Worm (Caenorhabditis elegans) whole organism, L3 larva: ENCODE results near the gene F18A12.7.

ENCODE experiments used
- ZK546.5 ChIP-seq: sonication (generic microtip); optimal IDR thresholded peaks from 2 replicates; lab custom pipeline; 2017; ENCODE audit warnings: missing biosample characterization, missing genetic modification characterization
- aly-2 ChIP-seq: fragments of 150-350 bp; optimal IDR thresholded peaks from 2 replicates; lab custom pipeline; 2014; ENCODE audit warnings: missing biosample characterization, missing genetic modification characterization
- ama-1 ChIP-seq: fragments of 150-350 bp; optimal IDR thresholded peaks from 2 replicates; lab custom pipeline; 2018
- ceh-16 ChIP-seq: sonication (generic microtip); optimal IDR thresholded peaks from 2 replicates; lab custom pipeline; 2017; ENCODE audit warnings: missing biosample characterization, missing genetic modification characterization
- ceh-28 ChIP-seq: fragments of 150-350 bp; optimal IDR thresholded peaks from 2 replicates; lab custom pipeline; 2014; ENCODE audit warnings: missing biosample characterization, missing genetic modification reagents, missing genetic modification characterization
- ceh-82 ChIP-seq: fragments of 150-350 bp; optimal IDR thresholded peaks from 2 replicates; lab custom pipeline; 2014; ENCODE audit warnings: missing biosample characterization, missing genetic modification characterization
- ceh-9 ChIP-seq: sonication (generic microtip); optimal IDR thresholded peaks from 2 replicates; lab custom pipeline; 2018; ENCODE audit warnings: missing biosample characterization, missing genetic modification characterization
- daf-12 ChIP-seq: fragments of 150-350 bp; optimal IDR thresholded peaks from 2 replicates; lab custom pipeline; 2014; ENCODE audit warnings: missing biosample characterization, missing genetic modification reagents, missing genetic modification characterization
- egl-5 ChIP-seq: fragments of 150-350 bp; optimal IDR thresholded peaks from 2 replicates; lab custom pipeline; 2017; ENCODE audit warnings: missing biosample characterization, missing genetic modification reagents, missing genetic modification characterization, inconsistent platforms
- elt-1 ChIP-seq: fragments of 150-350 bp; optimal IDR thresholded peaks from 2 replicates; lab custom pipeline; 2014; ENCODE audit warnings: missing biosample characterization, missing genetic modification characterization
- elt-3 ChIP-seq, 3 experiments: fragments of 150-350 bp in 1 of 3; sonication (generic microtip) in 2 of 3; optimal IDR thresholded peaks; 2 replicates in 2 of 3; 4 replicates in 1 of 3; lab custom pipeline; 2014 to 2017; ENCODE audit warnings: missing biosample characterization in 3 of 3, missing genetic modification characterization in 3 of 3
- eor-1 ChIP-seq, 2 experiments: fragments of 150-350 bp; optimal IDR thresholded peaks; 2 replicates each; lab custom pipeline; 2014 to 2018; ENCODE audit warnings: missing biosample characterization in 2 of 2, missing genetic modification characterization in 2 of 2
- fkh-10 ChIP-seq: sonication (generic microtip); optimal IDR thresholded peaks from 2 replicates; lab custom pipeline; 2017; ENCODE audit warnings: missing biosample characterization, missing genetic modification reagents, missing genetic modification characterization
- fkh-2 ChIP-seq: fragments of 150-350 bp; optimal IDR thresholded peaks from 2 replicates; lab custom pipeline; 2014; ENCODE audit warnings: missing biosample characterization, missing genetic modification reagents, missing genetic modification characterization
- hmg-11 ChIP-seq: sonication (generic microtip); optimal IDR thresholded peaks from 2 replicates; lab custom pipeline; 2016; ENCODE audit warnings: missing genetic modification characterization, missing compliant biosample characterization
- jun-1 ChIP-seq: fragments of 150-350 bp; optimal IDR thresholded peaks from 2 replicates; lab custom pipeline; 2014; ENCODE audit warnings: missing biosample characterization, missing genetic modification reagents, missing genetic modification characterization
- lin-15B ChIP-seq: fragments of 150-350 bp; optimal IDR thresholded peaks from 2 replicates; lab custom pipeline; 2014; ENCODE audit warnings: missing biosample characterization, missing genetic modification characterization
- lsy-12 ChIP-seq: sonication (generic microtip); optimal IDR thresholded peaks from 2 replicates; lab custom pipeline; 2016; ENCODE audit warnings: mild to moderate bottlenecking, missing genetic modification characterization, missing compliant biosample characterization
- mdl-1 ChIP-seq: fragments of 150-350 bp; optimal IDR thresholded peaks from 2 replicates; lab custom pipeline; 2014; ENCODE audit warnings: missing biosample characterization, missing genetic modification characterization
- mml-1 ChIP-seq: fragments of 150-350 bp; sonication (generic microtip); optimal IDR thresholded peaks from 3 replicates; lab custom pipeline; 2014; ENCODE audit warnings: missing biosample characterization, missing genetic modification characterization
- nfya-1 ChIP-seq: sonication (generic microtip); optimal IDR thresholded peaks from 2 replicates; lab custom pipeline; 2017; ENCODE audit warnings: missing genetic modification characterization, mild to moderate bottlenecking, missing compliant biosample characterization, antibody characterized with exemption, moderate library complexity; ENCODE audit not compliant: insufficient read depth
- nhr-11 ChIP-seq: fragments of 150-350 bp; optimal IDR thresholded peaks from 2 replicates; lab custom pipeline; 2014; ENCODE audit warnings: missing biosample characterization, missing genetic modification characterization
- nhr-23 ChIP-seq: fragments of 150-350 bp; optimal IDR thresholded peaks from 2 replicates; lab custom pipeline; 2014; ENCODE audit warnings: missing biosample characterization, missing genetic modification reagents, missing genetic modification characterization
- nhr-237 ChIP-seq: fragments of 150-350 bp; optimal IDR thresholded peaks from 2 replicates; lab custom pipeline; 2014; ENCODE audit warnings: missing biosample characterization, missing genetic modification characterization
- nhr-25 ChIP-seq: sonication (generic microtip); optimal IDR thresholded peaks from 2 replicates; lab custom pipeline; 2017; ENCODE audit warnings: missing biosample characterization, missing genetic modification characterization
- nhr-67 ChIP-seq: fragments of 150-350 bp; optimal IDR thresholded peaks from 2 replicates; lab custom pipeline; 2014; ENCODE audit warnings: missing biosample characterization, missing genetic modification characterization
- nhr-76 ChIP-seq: fragments of 150-350 bp; sonication (generic microtip); optimal IDR thresholded peaks from 5 replicates; lab custom pipeline; 2014; ENCODE audit warnings: missing biosample characterization, missing genetic modification characterization
- nhr-77 ChIP-seq: fragments of 150-350 bp; optimal IDR thresholded peaks from 2 replicates; lab custom pipeline; 2014; ENCODE audit warnings: missing biosample characterization, missing genetic modification characterization
- pha-4 ChIP-seq: fragments of 150-350 bp; optimal IDR thresholded peaks from 2 replicates; lab custom pipeline; 2014; ENCODE audit warnings: missing biosample characterization, missing genetic modification reagents, missing genetic modification characterization
- pqm-1 ChIP-seq: fragments of 150-350 bp; optimal IDR thresholded peaks from 2 replicates; lab custom pipeline; 2017; ENCODE audit warnings: missing biosample characterization, missing genetic modification characterization, inconsistent platforms
- sea-2 ChIP-seq: fragments of 150-350 bp; sonication (generic microtip); optimal IDR thresholded peaks from 4 replicates; lab custom pipeline; 2014; ENCODE audit warnings: missing biosample characterization, missing genetic modification reagents, missing genetic modification characterization
- skn-1 ChIP-seq: fragments of 150-350 bp; optimal IDR thresholded peaks from 2 replicates; lab custom pipeline; 2014; ENCODE audit warnings: missing biosample characterization, missing genetic modification characterization
- snpc-4 ChIP-seq: fragments of 150-350 bp; optimal IDR thresholded peaks from 2 replicates; lab custom pipeline; 2014; ENCODE audit warnings: missing biosample characterization, missing genetic modification characterization
- tbx-2 ChIP-seq: sonication (generic microtip); optimal IDR thresholded peaks from 2 replicates; lab custom pipeline; 2016; ENCODE audit warnings: mild to moderate bottlenecking, missing genetic modification characterization, missing compliant biosample characterization
- unc-39 ChIP-seq: sonication (generic microtip); optimal IDR thresholded peaks from 4 replicates; lab custom pipeline; 2017; ENCODE audit warnings: missing biosample characterization, missing genetic modification characterization
- unc-62 ChIP-seq: fragments of 150-350 bp; sonication (generic microtip); optimal IDR thresholded peaks from 4 replicates; lab custom pipeline; 2014; ENCODE audit warnings: missing biosample characterization, missing genetic modification reagents, missing genetic modification characterization
- zag-1 ChIP-seq: fragments of 150-350 bp; optimal IDR thresholded peaks from 2 replicates; lab custom pipeline; 2014; ENCODE audit warnings: missing biosample characterization, missing genetic modification characterization
- ztf-11 ChIP-seq: fragments of 150-350 bp; optimal IDR thresholded peaks from 2 replicates; lab custom pipeline; 2014; ENCODE audit warnings: missing biosample characterization, missing genetic modification characterization
- ztf-4 ChIP-seq: fragments of 150-350 bp; optimal IDR thresholded peaks from 2 replicates; lab custom pipeline; 2014; ENCODE audit warnings: missing biosample characterization, missing genetic modification characterization

F18A12.7 gene

ce11 chrII:3395484-3395883 lies 18.8 kb downstream of the F18A12.7 start, which contains the start of gene nep-20:
nep-20 (minus strand) TSS chrII:3395584.
- TF ChIP-seq ceh-28 (tag; lab: Kevin White, UChicago) (no peak), lsy-12 (tag; lab: Kevin White, UChicago) (no peak), nhr-23 (tag; lab: Kevin White, UChicago) (no peak), fkh-10 (no peak)

ce11 chrII:3387503-3387902 lies 26.8 kb downstream of the F18A12.7 start, which contains the start of gene T06D4.6:
T06D4.6 (minus strand) TSS chrII:3387603.
- TF ChIP-seq nhr-25 (tag; lab: Kevin White, UChicago): no peak
- TF ChIP-seq lin-15B: no peak
- no peak for TF ChIP-seq lsy-12 (tag; lab: Kevin White, UChicago)
- TF ChIP-seq daf-12 (tag; lab: Kevin White, UChicago): no peak
- no peak for TF ChIP-seq zag-1 (tag; lab: Kevin White, UChicago)
- no peak for TF ChIP-seq ztf-4 (tag; lab: Kevin White, UChicago)
- no peak for TF ChIP-seq ama-1 (lab: Kevin White, UChicago)
- no peak for TF ChIP-seq sea-2 (GFP tag; lab: Kevin White, UChicago)
- no peak for TF ChIP-seq nhr-237 (tag; lab: Kevin White, UChicago)
- no peak for TF ChIP-seq ceh-16
- TF ChIP-seq mdl-1: no peak
- no peak for TF ChIP-seq egl-5 (tag; lab: Kevin White, UChicago)
- no peak for TF ChIP-seq aly-2 (tag; lab: Kevin White, UChicago)
- TF ChIP-seq nfya-1 (tag; lab: Kevin White, UChicago): no peak
- no peak for TF ChIP-seq jun-1 (tag; lab: Kevin White, UChicago)
- TF ChIP-seq eor-1 (tag; optimal IDR thresholded peaks at IDR 0.05; lab: Kevin White, UChicago): no peak
- no peak for TF ChIP-seq ztf-11 (tag; lab: Kevin White, UChicago)

- no peak for TF ChIP-seq nhr-23 (tag; lab: Kevin White, UChicago)
- no peak for TF ChIP-seq unc-39 (tag; lab: Kevin White, UChicago)
- TF ChIP-seq mml-1 (tag; lab: Kevin White, UChicago): no peak
- TF ChIP-seq ztf-11 (tag; lab: Kevin White, UChicago): no peak
- no peak for TF ChIP-seq egl-5 (tag; lab: Kevin White, UChicago)
- no peak for TF ChIP-seq nhr-76 (tag; lab: Kevin White, UChicago)
- no peak for TF ChIP-seq zag-1 (tag; lab: Kevin White, UChicago)
- TF ChIP-seq ceh-82 (tag; lab: Kevin White, UChicago): no peak
- TF ChIP-seq skn-1 (tag; lab: Kevin White, UChicago): no peak
- TF ChIP-seq lsy-12 (tag; lab: Kevin White, UChicago): no peak
- no peak for TF ChIP-seq tbx-2 (tag; lab: Kevin White, UChicago)
- TF ChIP-seq unc-62 (GFP tag; lab: Kevin White, UChicago): no peak
- TF ChIP-seq hmg-11 (tag; lab: Kevin White, UChicago): no peak
- TF ChIP-seq nhr-25 (tag; lab: Kevin White, UChicago): no peak
- TF ChIP-seq nhr-77: no peak
- TF ChIP-seq ceh-28 (tag; lab: Kevin White, UChicago): no peak
- no peak for TF ChIP-seq elt-1 (tag; lab: Kevin White, UChicago)
- no peak for TF ChIP-seq fkh-2 (tag; lab: Kevin White, UChicago)
- TF ChIP-seq ceh-9 (tag; lab: Kevin White, UChicago): no peak
- TF ChIP-seq, all 47 proteins: peak for 0
Measured at ce11 chrII:3385736-3386135, 28.5 kb downstream of the F18A12.7 start, which contains the start of gene T06D4.2. T06D4.2 (minus strand) TSS chrII:3385905.

- no peak for TF ChIP-seq skn-1 (tag; lab: Kevin White, UChicago)
Measured at ce11 chrII:3383116-3383515, 31.2 kb downstream of the F18A12.7 start.

ce11 chrII:3381510-3381909 lies 32.8 kb downstream of the F18A12.7 start, which contains the start of gene T06D4.1:
T06D4.1 (plus strand) TSS chrII:3381830.
- TF ChIP-seq snpc-4 (tag; lab: Kevin White, UChicago) (no peak), nhr-237 (tag; lab: Kevin White, UChicago) (no peak), pha-4 (no peak), ZK546.5 (tag; lab: Kevin White, UChicago) (no peak), ztf-11 (tag; lab: Kevin White, UChicago) (no peak), nhr-11 (tag; lab: Kevin White, UChicago) (no peak), pqm-1 (no peak), eor-1 (tag; optimal IDR thresholded peaks at IDR 0.05; lab: Kevin White, UChicago) (no peak), elt-3 (tag; optimal IDR thresholded peaks at IDR 0.05; lab: Kevin White, UChicago) (no peak), jun-1 (tag; lab: Kevin White, UChicago) (no peak), elt-1 (tag; lab: Kevin White, UChicago) (no peak), ceh-28 (tag; lab: Kevin White, UChicago) (no peak), fkh-2 (tag; lab: Kevin White, UChicago) (no peak), tbx-2 (tag; lab: Kevin White, UChicago) (no peak), nhr-67 (tag; lab: Kevin White, UChicago) (no peak), mdl-1 (no peak)
